Worm (Caenorhabditis elegans) whole organism, L4 larva: Measurements from ENCODE around the gene C45B2.6.

ENCODE experiments used
- F10B5.3 ChIP-seq: sonication (generic microtip); optimal IDR thresholded peaks from 2 replicates; lab custom pipeline; 2016; ENCODE audit warnings: mild to moderate bottlenecking, missing genetic modification characterization, missing compliant biosample characterization
- F26F4.8 ChIP-seq: fragments of 200-800 bp; sonication (Bioruptor generic); conservative IDR thresholded peaks from 2 replicates; pipeline ENCODE4 v1.3.6; 2022; ENCODE audit warnings: missing genetic modification characterization, missing compliant biosample characterization
- R02D3.7 ChIP-seq: fragments of 150-350 bp; sonication (generic microtip); optimal IDR thresholded peaks from 3 replicates; lab custom pipeline; 2014; ENCODE audit warnings: missing biosample characterization, missing genetic modification characterization
- Y105C5A.15 ChIP-seq: fragments of 200-800 bp; sonication (Bioruptor generic); IDR thresholded peaks from 2 replicates; pipeline ENCODE4 v1.3.6; 2022; ENCODE audit warnings: missing genetic modification characterization, missing compliant biosample characterization
- Y5F2A.4 ChIP-seq: fragments of 200-800 bp; sonication (Bioruptor generic); optimal IDR thresholded peaks from 2 replicates; lab custom pipeline; 2018; ENCODE audit warnings: mild to moderate bottlenecking, missing genetic modification characterization, missing compliant biosample characterization
- Y75B8A.6 ChIP-seq: fragments of 200-800 bp; sonication (Bioruptor generic); IDR thresholded peaks from 2 replicates; pipeline ENCODE4 v1.3.6; 2022; ENCODE audit warnings: missing genetic modification reagents, missing genetic modification characterization, missing compliant biosample characterization
- arid-1 ChIP-seq: fragments of 200-800 bp; sonication (Bioruptor generic); conservative IDR thresholded peaks from 2 replicates; pipeline ENCODE4 v1.3.6; 2022; ENCODE audit warnings: missing genetic modification reagents, missing genetic modification characterization, missing compliant biosample characterization
- attf-4 ChIP-seq: sonication (generic microtip); optimal IDR thresholded peaks from 3 replicates; lab custom pipeline; 2017; ENCODE audit warnings: missing biosample characterization, missing genetic modification characterization
- ceh-28 ChIP-seq: fragments of 150-350 bp; optimal IDR thresholded peaks from 2 replicates; lab custom pipeline; 2014; ENCODE audit warnings: missing biosample characterization, missing genetic modification reagents, missing genetic modification characterization
- cey-2 ChIP-seq: sonication (generic microtip); optimal IDR thresholded peaks from 3 replicates; lab custom pipeline; 2017; ENCODE audit warnings: missing genetic modification characterization, mild to moderate bottlenecking, missing compliant biosample characterization, antibody characterized with exemption, borderline replicate concordance; ENCODE audit not compliant: insufficient read depth
- ctbp-1 ChIP-seq: fragments of 200-800 bp; sonication (Bioruptor generic); IDR thresholded peaks from 2 replicates; pipeline ENCODE4 v1.3.6; 2022; ENCODE audit warnings: missing genetic modification reagents, missing genetic modification characterization, missing compliant biosample characterization
- daf-12 ChIP-seq: fragments of 150-350 bp; optimal IDR thresholded peaks from 2 replicates; lab custom pipeline; 2014; ENCODE audit warnings: missing biosample characterization, missing genetic modification reagents, missing genetic modification characterization
- daf-19 ChIP-seq: fragments of 200-800 bp; sonication (Bioruptor generic); conservative IDR thresholded peaks from 2 replicates; pipeline ENCODE4 v1.3.6; 2022; ENCODE audit warnings: missing genetic modification characterization, missing compliant biosample characterization
- daf-8 ChIP-seq: fragments of 200-800 bp; sonication (Bioruptor generic); IDR thresholded peaks from 2 replicates; pipeline ENCODE4 v1.3.6; 2022; ENCODE audit warnings: missing genetic modification characterization, missing compliant biosample characterization
- dmd-8 ChIP-seq: fragments of 200-800 bp; sonication (Bioruptor generic); IDR thresholded peaks from 2 replicates; pipeline ENCODE4 v1.3.6; 2022; ENCODE audit warnings: missing genetic modification characterization, missing compliant biosample characterization
- dpl-1 ChIP-seq: fragments of 150-350 bp; optimal IDR thresholded peaks from 2 replicates; lab custom pipeline; 2014; ENCODE audit warnings: missing biosample characterization, missing genetic modification reagents, missing genetic modification characterization
- egl-27 ChIP-seq: sonication (generic microtip); optimal IDR thresholded peaks from 3 replicates; lab custom pipeline; 2017; ENCODE audit warnings: missing biosample characterization, missing genetic modification reagents, missing genetic modification characterization
- fkh-10 ChIP-seq: fragments of 150-350 bp; optimal IDR thresholded peaks from 2 replicates; lab custom pipeline; 2014; ENCODE audit warnings: missing biosample characterization, missing genetic modification reagents, missing genetic modification characterization
- fos-1 ChIP-seq: fragments of 150-350 bp; optimal IDR thresholded peaks from 2 replicates; lab custom pipeline; 2014; ENCODE audit warnings: missing biosample characterization, missing genetic modification characterization
- gei-8 ChIP-seq: fragments of 200-800 bp; sonication (Bioruptor generic); optimal IDR thresholded peaks from 2 replicates; lab custom pipeline; 2018; ENCODE audit warnings: mild to moderate bottlenecking, missing genetic modification characterization, missing compliant biosample characterization
- hif-1 ChIP-seq, 2 experiments: sonication (generic microtip); optimal IDR thresholded peaks; 2 replicates each; lab custom pipeline; 2016 to 2017; ENCODE audit warnings: missing compliant biosample characterization in 2 of 2, missing genetic modification characterization in 2 of 2, missing genetic modification reagents in 2 of 2, missing genotype in 2 of 2, mild to moderate bottlenecking in 1 of 2
- hlh-11 ChIP-seq: fragments of 200-800 bp; sonication (Bioruptor generic); optimal IDR thresholded peaks from 2 replicates; lab custom pipeline; 2018; ENCODE audit warnings: mild to moderate bottlenecking, missing genetic modification characterization, missing compliant biosample characterization
- hlh-30 ChIP-seq: sonication (generic microtip); optimal IDR thresholded peaks from 2 replicates; lab custom pipeline; 2017; ENCODE audit warnings: antibody characterized with exemption, mild to moderate bottlenecking, missing genetic modification characterization, missing compliant biosample characterization; ENCODE audit not compliant: insufficient read depth
- lin-1 ChIP-seq: fragments of 200-800 bp; sonication (Bioruptor generic); IDR thresholded peaks from 2 replicates; pipeline ENCODE4 v1.3.6; 2022; ENCODE audit warnings: missing genetic modification reagents, missing genetic modification characterization, missing compliant biosample characterization
- lin-13 ChIP-seq: fragments of 150-350 bp; optimal IDR thresholded peaks from 2 replicates; lab custom pipeline; 2014; ENCODE audit warnings: missing biosample characterization, missing genetic modification reagents, missing genetic modification characterization
- lin-29 ChIP-seq: fragments of 200-800 bp; sonication (Bioruptor generic); IDR thresholded peaks from 2 replicates; pipeline ENCODE4 v1.3.6; 2022; ENCODE audit warnings: missing genetic modification reagents, missing genetic modification characterization, missing compliant biosample characterization
- lin-39 ChIP-seq: fragments of 150-350 bp; optimal IDR thresholded peaks from 2 replicates; lab custom pipeline; 2014; ENCODE audit warnings: missing biosample characterization, missing genetic modification reagents, missing genetic modification characterization
- madf-9 ChIP-seq: fragments of 200-800 bp; sonication (Bioruptor generic); conservative IDR thresholded peaks from 2 replicates; pipeline ENCODE4 v1.3.6; 2022; ENCODE audit warnings: missing genetic modification reagents, missing genetic modification characterization, missing compliant biosample characterization
- mdl-1 ChIP-seq, 2 experiments: fragments of 150-350 bp in 1 of 2; sonication (generic microtip) in 1 of 2; optimal IDR thresholded peaks; 2 replicates each; lab custom pipeline; 2014 to 2017; ENCODE audit warnings: missing biosample characterization in 2 of 2, missing genetic modification characterization in 2 of 2
- mdt-29 ChIP-seq: fragments of 200-800 bp; sonication (Bioruptor generic); IDR thresholded peaks from 2 replicates; pipeline ENCODE4 v1.3.6; 2022; ENCODE audit warnings: missing genetic modification reagents, missing genetic modification characterization, missing compliant biosample characterization
- mxl-2 ChIP-seq: fragments of 200-800 bp; sonication (Bioruptor generic); conservative IDR thresholded peaks from 2 replicates; pipeline ENCODE4 v1.3.6; 2022; ENCODE audit warnings: missing genetic modification reagents, missing genetic modification characterization, missing compliant biosample characterization
- nhr-10 ChIP-seq: fragments of 150-350 bp; optimal IDR thresholded peaks from 2 replicates; lab custom pipeline; 2014; ENCODE audit warnings: missing biosample characterization, missing genetic modification characterization
- nhr-25 ChIP-seq: sonication (generic microtip); optimal IDR thresholded peaks from 2 replicates; lab custom pipeline; 2017; ENCODE audit warnings: missing genetic modification characterization, mild to moderate bottlenecking, missing compliant biosample characterization, antibody characterized with exemption, moderate library complexity, borderline replicate concordance; ENCODE audit not compliant: insufficient read depth
- nhr-42 ChIP-seq: fragments of 200-800 bp; sonication (Bioruptor generic); IDR thresholded peaks from 2 replicates; pipeline ENCODE4 v1.3.6; 2022; ENCODE audit warnings: missing genetic modification characterization, missing compliant biosample characterization
- pha-4 ChIP-seq, 2 experiments: fragments of 150-350 bp in 1 of 2; fragments of 200-800 bp in 1 of 2; sonication (Bioruptor generic) in 1 of 2; IDR thresholded peaks in 1 of 2; optimal IDR thresholded peaks in 1 of 2; 2 replicates each; pipeline versions ENCODE4 v1.3.6 to Lab custom; 2014 to 2022; ENCODE audit warnings: missing genetic modification characterization in 2 of 2, missing genetic modification reagents in 2 of 2, missing biosample characterization in 1 of 2, missing compliant biosample characterization in 1 of 2
- saeg-2 ChIP-seq: fragments of 200-800 bp; sonication (Bioruptor generic); IDR thresholded peaks from 2 replicates; pipeline ENCODE4 v1.3.6; 2022; ENCODE audit warnings: missing genetic modification reagents, missing genetic modification characterization, missing compliant biosample characterization
- sdz-12 ChIP-seq: fragments of 200-800 bp; sonication (Bioruptor generic); optimal IDR thresholded peaks from 2 replicates; lab custom pipeline; 2018; ENCODE audit warnings: mild to moderate bottlenecking, missing genetic modification characterization, missing compliant biosample characterization
- set-16 ChIP-seq: fragments of 200-800 bp; sonication (Bioruptor generic); IDR thresholded peaks from 2 replicates; pipeline ENCODE4 v1.3.6; 2022; ENCODE audit warnings: missing genetic modification reagents, missing genetic modification characterization, missing compliant biosample characterization
- skn-1 ChIP-seq: fragments of 150-350 bp; optimal IDR thresholded peaks from 2 replicates; lab custom pipeline; 2014; ENCODE audit warnings: missing biosample characterization, missing genetic modification characterization
- snpc-1.2 ChIP-seq: fragments of 200-800 bp; sonication (Bioruptor generic); IDR thresholded peaks from 2 replicates; pipeline ENCODE4 v1.3.6; 2022; ENCODE audit warnings: missing genetic modification reagents, missing genetic modification characterization, missing compliant biosample characterization
- spr-1 ChIP-seq: sonication (generic microtip); optimal IDR thresholded peaks from 2 replicates; lab custom pipeline; 2016; ENCODE audit warnings: mild to moderate bottlenecking, missing genetic modification characterization, missing compliant biosample characterization
- spr-3 ChIP-seq: fragments of 200-800 bp; sonication (Bioruptor generic); optimal IDR thresholded peaks from 2 replicates; lab custom pipeline; 2018; ENCODE audit warnings: mild to moderate bottlenecking, missing genetic modification characterization, missing compliant biosample characterization
- tag-97 ChIP-seq: fragments of 200-800 bp; sonication (Bioruptor generic); IDR thresholded peaks from 2 replicates; pipeline ENCODE4 v1.3.6; 2022; ENCODE audit warnings: missing genetic modification characterization, missing compliant biosample characterization
- tra-1 ChIP-seq: fragments of 200-800 bp; sonication (Bioruptor generic); IDR thresholded peaks from 2 replicates; pipeline ENCODE4 v1.3.6; 2022; ENCODE audit warnings: missing genetic modification reagents, missing genetic modification characterization, missing compliant biosample characterization
- unc-130 ChIP-seq: sonication (generic microtip); optimal IDR thresholded peaks from 2 replicates; lab custom pipeline; 2016; ENCODE audit warnings: missing genetic modification reagents, missing genetic modification characterization, missing compliant biosample characterization
- unc-62 ChIP-seq, 3 experiments: fragments of 150-350 bp in 1 of 3; sonication (generic microtip); optimal IDR thresholded peaks in 2 of 3; peaks in 1 of 3; 1 replicate in 1 of 3; 2 replicates in 2 of 3; lab custom pipeline; 2014 to 2017; ENCODE audit warnings: missing biosample characterization in 3 of 3, missing genetic modification characterization in 3 of 3, missing genetic modification reagents in 3 of 3, missing genotype in 1 of 3
- zip-11 ChIP-seq: fragments of 200-800 bp; sonication (Bioruptor generic); IDR thresholded peaks from 2 replicates; pipeline ENCODE4 v1.3.6; 2022; ENCODE audit warnings: missing genetic modification characterization, missing compliant biosample characterization
- zip-2 ChIP-seq: fragments of 150-350 bp; optimal IDR thresholded peaks from 2 replicates; lab custom pipeline; 2014; ENCODE audit warnings: missing biosample characterization, missing genetic modification characterization
- ztf-11 ChIP-seq: fragments of 150-350 bp; optimal IDR thresholded peaks from 2 replicates; lab custom pipeline; 2014; ENCODE audit warnings: missing biosample characterization, missing genetic modification characterization

Gene C45B2.6

ce11 chrX:6091967-6092366, 39.3 kb downstream of the C45B2.6 start, which contains the start of gene hsp-3 (continued):
- TF ChIP-seq unc-130 (GFP tag; lab: Kevin White, UChicago) (peak; percentile 6), saeg-2 (GFP tag; lab: Robert Waterston, UW) (peak; percentile 96), daf-8 (peak; percentile 79), tag-97 (GFP tag; lab: Robert Waterston, UW) (no peak), Y75B8A.6 (GFP tag; lab: Robert Waterston, UW) (peak; percentile 56; the same call in 1 of the 2 replicates), Y5F2A.4 (GFP tag; lab: Kevin White, UChicago) (peak; percentile 43), spr-3 (GFP tag; lab: Kevin White, UChicago) (peak; percentile 85), nhr-10 (peak; percentile 66), lin-39 (tag; lab: Kevin White, UChicago) (no peak), dmd-8 (GFP tag; lab: Robert Waterston, UW) (no peak), F10B5.3 (peak; percentile 86), hlh-11 (tag; lab: Kevin White, UChicago) (peak; percentile 99), mdt-29 (GFP tag; lab: Robert Waterston, UW) (peak; percentile 95), daf-19 (GFP tag; lab: Robert Waterston, UW) (no peak), mdl-1 (tag; optimal IDR thresholded peaks at IDR 0.05; lab: Kevin White, UChicago) (peak in 1 of 2 experiments; percentile 87), zip-2 (tag; lab: Kevin White, UChicago) (no peak), Y105C5A.15 (GFP tag; lab: Robert Waterston, UW) (no peak), fkh-10 (GFP tag; lab: Kevin White, UChicago) (peak; percentile 91), mxl-2 (peak; percentile 67), lin-29 (GFP tag; lab: Robert Waterston, UW) (peak; percentile 83), arid-1 (GFP tag; lab: Robert Waterston, UW) (peak; percentile 97), snpc-1.2 (GFP tag; lab: Robert Waterston, UW) (no peak), ceh-28 (tag; lab: Kevin White, UChicago) (peak; percentile 2), hlh-30 (tag; lab: Kevin White, UChicago) (peak; percentile 95), fos-1 (tag; lab: Kevin White, UChicago) (peak; percentile 29), nhr-42 (GFP tag; lab: Robert Waterston, UW) (peak; percentile 96), zip-11 (GFP tag; lab: Robert Waterston, UW) (0 out of 2 replicates have a peak, but pooled peaks have one; percentile 15), lin-13 (peak; percentile 96), ztf-11 (tag; lab: Kevin White, UChicago) (no peak), set-16 (peak; percentile 100), daf-12 (tag; lab: Kevin White, UChicago) (no peak), egl-27 (tag; lab: Kevin White, UChicago) (no peak), F26F4.8 (GFP tag; lab: Robert Waterston, UW) (no peak), sdz-12 (GFP tag; lab: Kevin White, UChicago) (peak; percentile 66), cey-2 (tag; lab: Kevin White, UChicago) (no peak), nhr-25 (peak; percentile 98), tra-1 (GFP tag; lab: Robert Waterston, UW) (peak; percentile 98), attf-4 (tag; lab: Kevin White, UChicago) (no peak), R02D3.7 (no peak), spr-1 (peak; percentile 88), madf-9 (GFP tag; lab: Robert Waterston, UW) (peak; percentile 94), gei-8 (GFP tag; lab: Kevin White, UChicago) (peak; percentile 92), pha-4 (GFP tag; IDR thresholded peaks at IDR 0.05; lab: Robert Waterston, UW) (peak; percentile 96), pha-4 (tag; optimal IDR thresholded peaks at IDR 0.05; lab: Kevin White, UChicago) (no peak), ctbp-1 (peak; percentile 95), unc-62 (GFP tag; optimal IDR thresholded peaks at IDR 0.05 in 1 of 2; lab: Kevin White, UChicago) (peak; percentile 7 to 97), unc-62 (tag; optimal IDR thresholded peaks at IDR 0.05; lab: Kevin White, UChicago) (no peak), skn-1 (tag; lab: Kevin White, UChicago) (no peak), hif-1 (tag; optimal IDR thresholded peaks at IDR 0.05; lab: Kevin White, UChicago) (peak; percentile 62 to 92), lin-1 (peak; percentile 98), dpl-1 (GFP tag; lab: Kevin White, UChicago) (peak; percentile 79)
